Worm (Caenorhabditis elegans) whole organism, midembryonic: ENCODE data around the gene otpl-2.

ENCODE experiments used
- T22C8.4 ChIP-seq: fragments of 200-800 bp; sonication (Bioruptor generic); IDR thresholded peaks from 2 replicates; pipeline ENCODE4 v1.3.6; 2022; ENCODE audit warnings: missing genetic modification characterization, missing compliant biosample characterization
- flt-1 ChIP-seq: fragments of 200-800 bp; sonication (Bioruptor generic); IDR thresholded peaks from 2 replicates; pipeline ENCODE4 v1.3.6; 2022; ENCODE audit warnings: missing genetic modification characterization, missing compliant biosample characterization
- med-1 ChIP-seq: sonication (generic microtip); optimal IDR thresholded peaks from 2 replicates; lab custom pipeline; 2017; ENCODE audit warnings: missing genetic modification characterization, mild to moderate bottlenecking, missing compliant biosample characterization, antibody characterized with exemption, missing genetic modification reagents; ENCODE audit not compliant: insufficient read depth
- tab-1 ChIP-seq: fragments of 200-800 bp; sonication (Bioruptor generic); IDR thresholded peaks from 2 replicates; pipeline ENCODE4 v1.3.6; 2022; ENCODE audit warnings: missing genetic modification characterization, missing compliant biosample characterization

- TF ChIP-seq tab-1 (GFP tag; lab: Robert Waterston, UW) = no peak
- TF ChIP-seq med-1 (GFP tag; lab: Kevin White, UChicago) = no peak
- no peak for TF ChIP-seq T22C8.4 (GFP tag; lab: Robert Waterston, UW)
- no peak for TF ChIP-seq flt-1
Observed at ce11 chrV:4109873-4110272, 36.3 kb downstream of the otpl-2 start, which contains the start of gene clc-18.
